Fruit fly (Drosophila melanogaster) whole organism: Measurements from ENCODE around the gene AP-1mu.

ENCODE experiments used
- CG8478 ChIP-seq: fragments of >200 bp; optimal IDR thresholded peaks from 2 replicates; lab custom pipeline; 2018; ENCODE audit warnings: inconsistent platforms
- Dll ChIP-seq: fragments of >200 bp; optimal IDR thresholded peaks from 2 replicates; lab custom pipeline; 2017
- EcR ChIP-seq, 2 experiments: fragments of >200 bp; optimal IDR thresholded peaks; 2 replicates each; lab custom pipeline; 2017; ENCODE audit warnings: missing biosample characterization in 2 of 2, missing genetic modification characterization in 2 of 2, missing genetic modification reagents in 2 of 2
- pan ChIP-seq: fragments of >200 bp; optimal IDR thresholded peaks from 2 replicates; lab custom pipeline; 2017
- psq ChIP-seq: fragments of >200 bp; optimal IDR thresholded peaks from 2 replicates; lab custom pipeline; 2017

dm6 chr3R:9570657-9571056 lies 11.3 kb upstream of the AP-1mu start:
- TF ChIP-seq Dll (no peak), CG8478 (lab: Kevin White, UChicago) (no peak), pan (lab: Kevin White, UChicago) (no peak), psq (lab: Kevin White, UChicago) (no peak), EcR (GFP tag; optimal IDR thresholded peaks at IDR 0.05; lab: Kevin White, UChicago) (no peak)
